Worm (Caenorhabditis elegans) whole organism, late embryonic: ENCODE results near the gene hrg-9.

Experiments
- C08G9.2 ChIP-seq: sonication (generic microtip); optimal IDR thresholded peaks from 2 replicates; lab custom pipeline; 2016; ENCODE audit warnings: mild to moderate bottlenecking, missing genetic modification characterization, moderate library complexity, missing compliant biosample characterization
- F13H6.1 ChIP-seq: sonication (generic microtip); optimal IDR thresholded peaks from 2 replicates; lab custom pipeline; 2016; ENCODE audit warnings: missing genetic modification characterization, missing compliant biosample characterization
- K02D7.2 ChIP-seq: sonication (generic microtip); optimal IDR thresholded peaks from 2 replicates; lab custom pipeline; 2017; ENCODE audit warnings: mild to moderate bottlenecking, missing genetic modification characterization, missing compliant biosample characterization
- K09A11.1 ChIP-seq: sonication (generic microtip); optimal IDR thresholded peaks from 2 replicates; lab custom pipeline; 2017; ENCODE audit warnings: antibody characterized with exemption, mild to moderate bottlenecking, missing genetic modification characterization, missing compliant biosample characterization; ENCODE audit not compliant: insufficient read depth
- T23F11.4 ChIP-seq: fragments of 200-800 bp; sonication (Bioruptor generic); optimal IDR thresholded peaks from 2 replicates; lab custom pipeline; 2018; ENCODE audit warnings: mild to moderate bottlenecking, missing genetic modification characterization, missing compliant biosample characterization
- Y22D7AL.16 ChIP-seq: sonication (generic microtip); optimal IDR thresholded peaks from 2 replicates; lab custom pipeline; 2016; ENCODE audit warnings: missing genetic modification characterization, missing compliant biosample characterization
- ahr-1 ChIP-seq: sonication (generic microtip); optimal IDR thresholded peaks from 2 replicates; lab custom pipeline; 2016; ENCODE audit warnings: missing genetic modification characterization, missing compliant biosample characterization
- ama-1 ChIP-seq: fragments of 150-350 bp; optimal IDR thresholded peaks from 2 replicates; lab custom pipeline; 2014
- ceh-14 ChIP-seq: sonication (generic microtip); optimal IDR thresholded peaks from 2 replicates; lab custom pipeline; 2016; ENCODE audit warnings: missing genotype, missing genetic modification characterization, missing compliant biosample characterization
- ceh-2 ChIP-seq: sonication (generic microtip); optimal IDR thresholded peaks from 2 replicates; lab custom pipeline; 2016; ENCODE audit warnings: missing genotype, missing genetic modification characterization, missing compliant biosample characterization
- ceh-22 ChIP-seq: sonication (generic microtip); optimal IDR thresholded peaks from 2 replicates; lab custom pipeline; 2017; ENCODE audit warnings: missing biosample characterization, missing genetic modification characterization
- ceh-31 ChIP-seq: sonication (generic microtip); optimal IDR thresholded peaks from 2 replicates; lab custom pipeline; 2016; ENCODE audit warnings: missing genetic modification characterization, missing compliant biosample characterization
- ceh-34 ChIP-seq: sonication (generic microtip); optimal IDR thresholded peaks from 2 replicates; lab custom pipeline; 2016; ENCODE audit warnings: mild to moderate bottlenecking, missing genetic modification characterization, missing compliant biosample characterization
- ceh-48 ChIP-seq: sonication (generic microtip); optimal IDR thresholded peaks from 2 replicates; lab custom pipeline; 2016; ENCODE audit warnings: missing genetic modification characterization, inconsistent platforms, missing compliant biosample characterization
- ceh-6 ChIP-seq: fragments of 200-800 bp; sonication (Bioruptor generic); optimal IDR thresholded peaks from 2 replicates; lab custom pipeline; 2018; ENCODE audit warnings: mild to moderate bottlenecking, missing genetic modification characterization, missing compliant biosample characterization
- ceh-9 ChIP-seq: sonication (generic microtip); optimal IDR thresholded peaks from 2 replicates; lab custom pipeline; 2016; ENCODE audit warnings: mild to moderate bottlenecking, missing genetic modification characterization, inconsistent platforms, missing compliant biosample characterization
- che-1 ChIP-seq: sonication (generic microtip); optimal IDR thresholded peaks from 2 replicates; lab custom pipeline; 2016; ENCODE audit warnings: mild to moderate bottlenecking, missing genetic modification characterization, missing compliant biosample characterization
- dmd-4 ChIP-seq: sonication (generic microtip); optimal IDR thresholded peaks from 2 replicates; lab custom pipeline; 2016; ENCODE audit warnings: borderline replicate concordance, missing genetic modification characterization, missing compliant biosample characterization
- elt-2 ChIP-seq: sonication (generic microtip); optimal IDR thresholded peaks from 2 replicates; lab custom pipeline; 2016; ENCODE audit warnings: missing genetic modification reagents, missing genetic modification characterization, missing compliant biosample characterization
- ets-4 ChIP-seq: sonication (generic microtip); optimal IDR thresholded peaks from 2 replicates; lab custom pipeline; 2016; ENCODE audit warnings: missing genetic modification characterization, missing compliant biosample characterization
- fkh-10 ChIP-seq: fragments of 150-350 bp; optimal IDR thresholded peaks from 2 replicates; lab custom pipeline; 2014; ENCODE audit warnings: missing biosample characterization, missing genetic modification reagents, missing genetic modification characterization
- fkh-6 ChIP-seq: sonication (generic microtip); optimal IDR thresholded peaks from 2 replicates; lab custom pipeline; 2016; ENCODE audit warnings: missing genetic modification characterization, missing compliant biosample characterization
- hlh-30 ChIP-seq: sonication (generic microtip); optimal IDR thresholded peaks from 2 replicates; lab custom pipeline; 2017; ENCODE audit warnings: antibody characterized with exemption, missing genetic modification characterization, missing compliant biosample characterization; ENCODE audit not compliant: insufficient read depth
- hlh-6 ChIP-seq: sonication (generic microtip); optimal IDR thresholded peaks from 2 replicates; lab custom pipeline; 2016; ENCODE audit warnings: missing genotype, missing genetic modification characterization, missing compliant biosample characterization
- lim-6 ChIP-seq: sonication (generic microtip); optimal IDR thresholded peaks from 2 replicates; lab custom pipeline; 2016; ENCODE audit warnings: missing genetic modification characterization, missing compliant biosample characterization
- nfya-1 ChIP-seq: sonication (generic microtip); optimal IDR thresholded peaks from 2 replicates; lab custom pipeline; 2017; ENCODE audit warnings: missing genetic modification characterization, mild to moderate bottlenecking, missing compliant biosample characterization, antibody characterized with exemption, moderate library complexity
- nhr-11 ChIP-seq: fragments of 150-350 bp; optimal IDR thresholded peaks from 2 replicates; lab custom pipeline; 2014; ENCODE audit warnings: missing biosample characterization, missing genetic modification characterization
- npax-4 ChIP-seq: sonication (generic microtip); optimal IDR thresholded peaks from 2 replicates; lab custom pipeline; 2016; ENCODE audit warnings: missing genetic modification characterization, missing compliant biosample characterization
- pag-3 ChIP-seq: sonication (generic microtip); optimal IDR thresholded peaks from 2 replicates; lab custom pipeline; 2016; ENCODE audit warnings: missing compliant biosample characterization, missing genetic modification characterization, borderline replicate concordance
- pax-1 ChIP-seq: fragments of 150-350 bp; optimal IDR thresholded peaks from 2 replicates; lab custom pipeline; 2014; ENCODE audit warnings: missing biosample characterization, missing genetic modification characterization
- pha-4 ChIP-seq: fragments of 150-350 bp; optimal IDR thresholded peaks from 2 replicates; lab custom pipeline; 2018; ENCODE audit warnings: missing biosample characterization, missing genetic modification reagents, missing genetic modification characterization
- pqm-1 ChIP-seq: sonication (generic microtip); optimal IDR thresholded peaks from 2 replicates; lab custom pipeline; 2016; ENCODE audit warnings: missing genetic modification characterization, missing compliant biosample characterization
- ref-2 ChIP-seq: sonication (generic microtip); optimal IDR thresholded peaks from 2 replicates; lab custom pipeline; 2016; ENCODE audit warnings: missing genetic modification characterization, missing compliant biosample characterization
- sdc-2 ChIP-seq: sonication (generic microtip); optimal IDR thresholded peaks from 2 replicates; lab custom pipeline; 2016; ENCODE audit warnings: missing genotype, missing genetic modification characterization, missing compliant biosample characterization
- tbx-2 ChIP-seq: sonication (generic microtip); optimal IDR thresholded peaks from 2 replicates; lab custom pipeline; 2016; ENCODE audit warnings: missing genetic modification characterization, missing compliant biosample characterization
- unc-3 ChIP-seq, 2 experiments: fragments of 200-800 bp in 1 of 2; sonication (Bioruptor generic) in 1 of 2; sonication (generic microtip) in 1 of 2; conservative IDR thresholded peaks in 1 of 2; optimal IDR thresholded peaks in 1 of 2; 2 replicates each; pipeline versions ENCODE4 v1.3.6 to Lab custom; 2016 to 2022; ENCODE audit warnings: missing compliant biosample characterization in 2 of 2, missing genetic modification characterization in 2 of 2, missing genetic modification reagents in 1 of 2
- unc-42 ChIP-seq: sonication (generic microtip); optimal IDR thresholded peaks from 2 replicates; lab custom pipeline; 2016; ENCODE audit warnings: missing genotype, missing genetic modification characterization, missing compliant biosample characterization

hrg-9 gene

DNA sequence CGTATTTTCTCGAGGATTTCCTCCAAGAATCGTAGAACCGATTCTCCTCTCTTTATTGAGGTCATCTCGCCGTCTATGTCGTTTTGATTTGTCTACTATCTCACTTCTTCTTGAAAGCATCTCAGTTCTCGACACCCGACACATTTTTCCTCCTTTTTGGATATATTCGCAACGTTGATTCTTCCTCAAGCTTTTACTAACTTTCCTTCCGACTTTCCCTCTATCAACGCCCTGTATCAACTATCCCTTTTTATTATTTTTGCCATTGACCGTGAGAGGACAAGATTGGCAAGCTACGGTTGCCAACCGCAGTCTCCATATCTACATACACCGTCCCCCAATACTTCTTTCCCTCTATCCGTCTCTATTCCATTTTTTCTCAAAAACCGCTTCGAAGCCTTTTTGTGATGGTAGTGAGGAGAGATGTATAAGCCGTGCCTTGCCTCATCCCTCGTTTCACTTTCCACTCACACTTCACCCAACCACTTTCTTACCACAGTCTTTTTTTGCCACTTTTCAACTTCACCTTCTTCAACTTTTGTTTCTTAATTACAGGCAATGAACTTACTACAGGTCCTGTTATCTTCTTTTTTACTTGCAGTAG lies 34.1 kb downstream of the hrg-9 start, which contains the start of gene T16G1.2:
Gene T16G1.2, plus strand, starts transcription at position 554 of the 604 bp plus-strand sequence.
- TF ChIP-seq C08G9.2 (tag; lab: Kevin White, UChicago) (no peak), elt-2 (tag; lab: Kevin White, UChicago) (no peak), ceh-22 (tag; lab: Kevin White, UChicago) (no peak), nhr-11 (tag; lab: Kevin White, UChicago) (no peak), ceh-31 (tag; lab: Kevin White, UChicago) (no peak), pax-1 (tag; lab: Kevin White, UChicago) (no peak), ceh-2 (no peak)

DNA sequence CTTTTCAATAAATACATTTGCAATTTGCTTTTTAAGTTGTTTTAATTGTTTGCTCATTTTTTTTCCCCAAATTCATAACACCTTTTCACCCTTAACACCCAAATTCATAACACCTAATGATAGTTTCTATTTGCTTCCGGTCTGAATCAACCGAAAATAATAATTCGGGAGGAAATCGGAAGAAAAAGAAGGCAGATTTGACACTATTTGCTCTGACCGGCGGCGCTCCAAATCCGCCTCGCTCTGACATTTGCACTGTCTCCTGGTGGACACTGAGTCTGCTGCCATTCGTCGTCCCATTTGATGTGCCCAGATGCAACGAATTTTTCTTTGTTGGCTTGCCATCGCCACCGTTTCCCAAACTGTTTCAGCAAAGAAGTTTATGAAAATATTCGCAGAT lies 39.0 kb downstream of the hrg-9 start, which contains the start of gene pqn-67:
Gene pqn-67, plus strand, starts transcription at position 301 of the 400 bp plus-strand sequence.
- TF ChIP-seq tbx-2 (tag; lab: Kevin White, UChicago): no peak
- no peak for TF ChIP-seq ceh-9 (tag; lab: Kevin White, UChicago)
- no peak for TF ChIP-seq K09A11.1 (tag; lab: Kevin White, UChicago)
- no peak for TF ChIP-seq Y22D7AL.16 (tag; lab: Kevin White, UChicago)
- no peak for TF ChIP-seq ref-2 (tag; lab: Kevin White, UChicago)
- TF ChIP-seq npax-4 (tag; lab: Kevin White, UChicago): no peak
- TF ChIP-seq ceh-48 (tag; lab: Kevin White, UChicago): no peak
- TF ChIP-seq ama-1 (lab: Kevin White, UChicago): no peak
- no peak for TF ChIP-seq ets-4 (tag; lab: Kevin White, UChicago)
- TF ChIP-seq che-1 (tag; lab: Kevin White, UChicago): no peak
- TF ChIP-seq ceh-31 (tag; lab: Kevin White, UChicago): no peak
- no peak for TF ChIP-seq hlh-6 (tag; lab: Kevin White, UChicago)
- TF ChIP-seq lim-6: no peak
- no peak for TF ChIP-seq pha-4 (tag; lab: Kevin White, UChicago)
- TF ChIP-seq pag-3 (tag; lab: Kevin White, UChicago): no peak
- TF ChIP-seq T23F11.4 (GFP tag; lab: Kevin White, UChicago): no peak
- no peak for TF ChIP-seq ceh-22 (tag; lab: Kevin White, UChicago)
- TF ChIP-seq F13H6.1: no peak
- no peak for TF ChIP-seq ceh-14
- no peak for TF ChIP-seq fkh-6
- TF ChIP-seq, all 69 proteins: peak for 0

DNA sequence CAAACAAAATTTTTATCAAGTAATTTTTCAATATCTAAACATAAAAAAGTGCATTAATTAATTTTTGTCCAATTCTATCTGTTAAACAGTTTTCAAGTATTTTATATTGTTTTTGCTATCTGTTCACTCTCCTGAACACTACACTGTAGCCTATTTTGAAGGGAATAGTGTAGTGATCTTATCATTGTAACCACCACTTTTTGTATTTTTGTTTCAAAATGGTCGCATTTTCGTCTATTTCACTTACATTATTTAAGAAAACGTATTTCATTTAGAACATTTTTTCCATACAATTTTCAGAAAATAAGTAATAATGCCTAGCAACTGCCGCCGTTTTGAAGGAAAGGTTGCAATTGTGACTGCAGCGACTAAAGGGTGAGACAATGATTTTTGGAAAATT lies 40.8 kb downstream of the hrg-9 start, which contains the start of gene dhrs-4:
Gene dhrs-4, plus strand, starts transcription at position 301 of the 400 bp plus-strand sequence.
- no peak for TF ChIP-seq K02D7.2 (tag; lab: Kevin White, UChicago)
- TF ChIP-seq pqm-1 (tag; lab: Kevin White, UChicago): no peak
- no peak for TF ChIP-seq fkh-10 (GFP tag; lab: Kevin White, UChicago)
- TF ChIP-seq ceh-2: no peak
- TF ChIP-seq dmd-4 (tag; lab: Kevin White, UChicago): no peak
- TF ChIP-seq nfya-1 (tag; lab: Kevin White, UChicago): no peak
- no peak for TF ChIP-seq ahr-1
- no peak for TF ChIP-seq ceh-14
- TF ChIP-seq ceh-34 (tag; lab: Kevin White, UChicago): no peak
- no peak for TF ChIP-seq ceh-22 (tag; lab: Kevin White, UChicago)
- no peak for TF ChIP-seq unc-42 (tag; lab: Kevin White, UChicago)
- TF ChIP-seq ceh-6: no peak
- TF ChIP-seq pha-4 (tag; lab: Kevin White, UChicago): no peak
- TF ChIP-seq sdc-2: no peak
- no peak for TF ChIP-seq unc-3 (GFP tag; conservative IDR thresholded peaks at IDR 0.05; lab: Robert Waterston, UW)
- TF ChIP-seq unc-3 (tag; optimal IDR thresholded peaks at IDR 0.05; lab: Kevin White, UChicago): no peak
- no peak for TF ChIP-seq hlh-30 (tag; lab: Kevin White, UChicago)
- TF ChIP-seq, all 69 proteins: peak for 0
